Worm (Caenorhabditis elegans): ENCODE measurements around the gene K10H10.10.

DNA sequence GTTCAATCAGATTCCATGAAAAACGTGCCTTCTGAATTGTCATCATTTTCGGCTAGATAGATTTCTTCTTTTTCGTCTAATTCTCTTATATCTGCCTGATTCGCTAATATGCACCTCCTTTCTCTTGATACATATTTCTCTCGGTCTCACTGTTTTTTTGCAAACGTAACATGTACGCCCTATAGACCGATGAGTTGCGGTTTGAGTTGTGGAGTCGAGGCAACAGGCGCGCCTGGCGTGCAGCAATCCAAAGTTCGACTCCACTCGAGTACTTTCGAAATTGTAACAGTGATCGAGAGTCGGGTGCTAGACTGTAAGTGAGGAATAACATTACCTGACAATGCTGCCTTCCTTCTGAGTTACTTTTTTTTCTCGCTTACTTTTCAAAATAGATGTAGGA, 10.8 kb upstream of the K10H10.10 start:
- no peak for TF ChIP-seq ceh-32 (tag; optimal IDR thresholded peaks at IDR 0.05; ENCODE audit: poor library complexity)
- TF ChIP-seq aha-1 (tag), result peak; percentile 99
- peak; percentile 75 for TF ChIP-seq ZK337.2 (GFP tag; IDR thresholded peaks at IDR 0.05)
- peak; percentile 86 for TF ChIP-seq hmg-1.1 (GFP tag; IDR thresholded peaks at IDR 0.05)
- TF ChIP-seq ama-1 (optimal IDR thresholded peaks at IDR 0.05), result no peak
- no peak for TF ChIP-seq lin-39 (tag; optimal IDR thresholded peaks at IDR 0.05)
